Fruit fly (Drosophila melanogaster): Measurements from ENCODE around the gene CG4972.

DNA sequence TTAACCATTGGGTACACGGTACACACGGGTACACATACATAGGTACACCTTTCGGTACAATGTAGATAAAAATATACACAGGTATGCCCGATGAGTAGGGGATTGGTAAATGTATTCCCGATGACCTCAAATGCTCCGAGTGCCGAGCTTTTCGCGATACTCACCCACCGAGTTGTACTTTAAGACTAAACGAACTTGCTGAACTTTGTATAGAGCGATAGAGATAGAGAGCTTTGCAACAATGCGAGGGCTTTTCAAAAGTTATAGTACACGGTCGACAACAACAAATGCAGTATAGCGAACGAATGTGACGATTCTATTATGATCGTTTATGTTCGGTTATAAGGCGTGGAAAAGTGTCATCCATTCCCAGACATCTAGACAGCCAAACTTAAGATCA, 7.0 kb downstream of the CG4972 start:
- TF ChIP-seq CTCF (optimal IDR thresholded peaks at IDR 0.05) (no peak), CG8478 (optimal IDR thresholded peaks at IDR 0.05) (no peak)

Measured in S2 (cell line).